Fruit fly (Drosophila melanogaster) whole organism, embryonic: Measurements from ENCODE around the gene eIF1.

Experiments
- Aef1 ChIP-seq: fragments of 200-800 bp; sonication (Bioruptor generic); IDR thresholded peaks from 3 replicates; pipeline ENCODE4 v1.3.6; 2022; ENCODE audit warnings: missing biosample characterization, missing genetic modification characterization
- Atf3 ChIP-seq: fragments of 200-800 bp; sonication (Bioruptor generic); optimal IDR thresholded peaks from 3 replicates; lab custom pipeline; 2016; ENCODE audit warnings: missing biosample characterization, missing genetic modification characterization
- Bgb ChIP-seq: fragments of 200-800 bp; sonication (Bioruptor generic); IDR thresholded peaks from 2 replicates; pipeline ENCODE4 v1.3.6; 2022; ENCODE audit warnings: missing biosample characterization, missing genetic modification characterization; ENCODE audit not compliant: partially characterized antibody
- C15 ChIP-seq: fragments of 200-800 bp; sonication (Bioruptor generic); IDR thresholded peaks from 3 replicates; pipeline ENCODE4 v1.3.6; 2022; ENCODE audit warnings: missing biosample characterization, missing genetic modification characterization
- CG10274 ChIP-seq: fragments of 200-800 bp; sonication (Bioruptor generic); optimal IDR thresholded peaks from 3 replicates; lab custom pipeline; 2017; ENCODE audit warnings: missing biosample characterization, mild to moderate bottlenecking, missing genetic modification characterization
- CG11456 ChIP-seq: fragments of 200-800 bp; sonication (Bioruptor generic); IDR thresholded peaks from 3 replicates; pipeline ENCODE4 v1.3.6; 2022; ENCODE audit warnings: missing biosample characterization, missing genetic modification characterization
- CG11560 ChIP-seq: fragments of 200-800 bp; sonication (Bioruptor generic); IDR thresholded peaks from 3 replicates; pipeline ENCODE4 v1.3.6; 2022; ENCODE audit warnings: missing biosample characterization, missing genetic modification characterization
- CG12071 ChIP-seq: fragments of 200-800 bp; sonication (Bioruptor generic); optimal IDR thresholded peaks from 3 replicates; lab custom pipeline; 2018; ENCODE audit warnings: missing biosample characterization, mild to moderate bottlenecking, missing genetic modification characterization
- CG12155 ChIP-seq: fragments of 200-800 bp; sonication (Bioruptor generic); optimal IDR thresholded peaks from 3 replicates; lab custom pipeline; 2016; ENCODE audit warnings: missing biosample characterization, missing genetic modification characterization
- CG12219 ChIP-seq: fragments of 200-800 bp; sonication (Bioruptor generic); optimal IDR thresholded peaks from 3 replicates; lab custom pipeline; 2018; ENCODE audit warnings: missing biosample characterization, mild to moderate bottlenecking, missing genetic modification characterization
- CG12299 ChIP-seq: fragments of 200-800 bp; sonication (Bioruptor generic); optimal IDR thresholded peaks from 2 replicates; lab custom pipeline; 2018; ENCODE audit warnings: missing biosample characterization, mild to moderate bottlenecking, missing genetic modification characterization
- CG15073 ChIP-seq: fragments of 200-800 bp; sonication (Bioruptor generic); optimal IDR thresholded peaks from 2 replicates; lab custom pipeline; 2016; ENCODE audit warnings: missing biosample characterization, missing genetic modification characterization
- CG15269 ChIP-seq: fragments of 200-800 bp; sonication (Bioruptor generic); optimal IDR thresholded peaks from 2 replicates; lab custom pipeline; 2018; ENCODE audit warnings: missing biosample characterization, mild to moderate bottlenecking, missing genetic modification characterization, moderate library complexity
- CG18599 ChIP-seq: fragments of 200-800 bp; sonication (Bioruptor generic); optimal IDR thresholded peaks from 3 replicates; lab custom pipeline; 2017; ENCODE audit warnings: missing biosample characterization, missing genetic modification characterization, mild to moderate bottlenecking, moderate library complexity, missing genetic modification reagents
- CG18764 ChIP-seq: fragments of 200-800 bp; sonication (Bioruptor generic); optimal IDR thresholded peaks from 3 replicates; lab custom pipeline; 2016; ENCODE audit warnings: missing biosample characterization, missing genetic modification characterization
- CG2889 ChIP-seq: fragments of 200-800 bp; sonication (Bioruptor generic); IDR thresholded peaks from 3 replicates; pipeline ENCODE4 v1.3.6; 2022; ENCODE audit warnings: missing biosample characterization, missing genetic modification characterization
- CG30020 ChIP-seq: fragments of 200-800 bp; optimal IDR thresholded peaks from 2 replicates; lab custom pipeline; 2019; ENCODE audit warnings: missing biosample characterization, mild to moderate bottlenecking, missing genetic modification characterization, moderate library complexity
- CG30403 ChIP-seq: fragments of 200-800 bp; sonication (Bioruptor generic); optimal IDR thresholded peaks from 3 replicates; lab custom pipeline; 2016; ENCODE audit warnings: missing biosample characterization, missing genetic modification characterization
- CG30431 ChIP-seq: fragments of 200-800 bp; sonication (Bioruptor generic); optimal IDR thresholded peaks from 2 replicates; lab custom pipeline; 2017; ENCODE audit warnings: missing biosample characterization, missing genetic modification characterization
- CG31441 ChIP-seq: fragments of 200-800 bp; sonication (Bioruptor generic); IDR thresholded peaks from 2 replicates; pipeline ENCODE4 v1.3.6; 2022; ENCODE audit warnings: missing biosample characterization, missing genetic modification characterization
- CG32772 ChIP-seq: fragments of 200-800 bp; sonication (Bioruptor generic); IDR thresholded peaks from 2 replicates; pipeline ENCODE4 v1.3.6; 2022; ENCODE audit warnings: missing biosample characterization, missing genetic modification characterization
- CG6654 ChIP-seq: fragments of 200-800 bp; sonication (Bioruptor generic); optimal IDR thresholded peaks from 2 replicates; lab custom pipeline; 2017; ENCODE audit warnings: missing biosample characterization, mild to moderate bottlenecking, missing genetic modification characterization
- CG7271 ChIP-seq: fragments of 200-800 bp; sonication (Bioruptor generic); optimal IDR thresholded peaks from 2 replicates; lab custom pipeline; 2018; ENCODE audit warnings: missing biosample characterization, mild to moderate bottlenecking, missing genetic modification characterization, moderate library complexity
- CG7786 ChIP-seq: fragments of 200-800 bp; sonication (Bioruptor generic); optimal IDR thresholded peaks from 2 replicates; lab custom pipeline; 2016; ENCODE audit warnings: missing biosample characterization, missing genetic modification characterization
- CG8388 ChIP-seq: fragments of 200-800 bp; sonication (Bioruptor generic); optimal IDR thresholded peaks from 2 replicates; lab custom pipeline; 2019; ENCODE audit warnings: missing biosample characterization, mild to moderate bottlenecking, missing genetic modification characterization, moderate library complexity
- CG8944 ChIP-seq: fragments of 200-800 bp; sonication (Bioruptor generic); optimal IDR thresholded peaks from 3 replicates; lab custom pipeline; 2016; ENCODE audit warnings: missing biosample characterization, missing genetic modification characterization
- Camta ChIP-seq: fragments of 200-800 bp; sonication (Bioruptor generic); optimal IDR thresholded peaks from 2 replicates; lab custom pipeline; 2016; ENCODE audit warnings: missing biosample characterization, missing genetic modification characterization
- Deaf1 ChIP-seq: fragments of 200-800 bp; optimal IDR thresholded peaks from 3 replicates; lab custom pipeline; 2019; ENCODE audit warnings: missing biosample characterization, mild to moderate bottlenecking, missing genetic modification characterization, moderate library complexity
- HLH54F ChIP-seq: fragments of 200-800 bp; sonication (Bioruptor generic); optimal IDR thresholded peaks from 3 replicates; lab custom pipeline; 2016; ENCODE audit warnings: missing biosample characterization, missing genetic modification characterization
- Hey ChIP-seq: fragments of 200-800 bp; sonication (Bioruptor generic); optimal IDR thresholded peaks from 3 replicates; lab custom pipeline; 2018; ENCODE audit warnings: missing biosample characterization, mild to moderate bottlenecking, missing genetic modification characterization
- Hmr ChIP-seq: fragments of 200-800 bp; sonication (Bioruptor generic); optimal IDR thresholded peaks from 3 replicates; lab custom pipeline; 2017; ENCODE audit warnings: mild to moderate bottlenecking, missing biosample characterization, missing genetic modification reagents, missing genetic modification characterization
- Hr51 ChIP-seq, 2 experiments: fragments of 200-800 bp; sonication (Bioruptor generic); optimal IDR thresholded peaks; 2 replicates in 1 of 2; 3 replicates in 1 of 2; lab custom pipeline; 2016 to 2018; ENCODE audit warnings: missing biosample characterization in 2 of 2, missing genetic modification characterization in 2 of 2, mild to moderate bottlenecking in 1 of 2, moderate library complexity in 1 of 2
- NK7.1 ChIP-seq: fragments of 200-800 bp; sonication (Bioruptor generic); optimal IDR thresholded peaks from 3 replicates; lab custom pipeline; 2016; ENCODE audit warnings: missing biosample characterization, missing genetic modification characterization
- NfI ChIP-seq: fragments of 200-800 bp; sonication (Bioruptor generic); optimal IDR thresholded peaks from 3 replicates; lab custom pipeline; 2018; ENCODE audit warnings: missing biosample characterization, mild to moderate bottlenecking, missing genetic modification characterization, moderate library complexity
- ab ChIP-seq: fragments of 200-800 bp; sonication (Bioruptor generic); optimal IDR thresholded peaks from 2 replicates; lab custom pipeline; 2016; ENCODE audit warnings: missing biosample characterization, missing genetic modification characterization
- aop ChIP-seq: fragments of 200-800 bp; sonication (Bioruptor generic); IDR thresholded peaks from 2 replicates; pipeline ENCODE4 v1.3.6; 2022; ENCODE audit warnings: missing biosample characterization, missing genetic modification characterization
- br ChIP-seq: fragments of >200 bp; optimal IDR thresholded peaks from 2 replicates; lab custom pipeline; 2017
- chn ChIP-seq: fragments of 200-800 bp; sonication (Bioruptor generic); optimal IDR thresholded peaks from 2 replicates; lab custom pipeline; 2016; ENCODE audit warnings: missing biosample characterization, missing genetic modification characterization
- dimm ChIP-seq: fragments of 200-800 bp; sonication (Bioruptor generic); IDR thresholded peaks from 2 replicates; pipeline ENCODE4 v1.3.6; 2022; ENCODE audit warnings: missing biosample characterization, missing genetic modification characterization
- dmrt11E ChIP-seq: fragments of 200-800 bp; sonication (Bioruptor generic); optimal IDR thresholded peaks from 3 replicates; lab custom pipeline; 2018; ENCODE audit warnings: missing biosample characterization, mild to moderate bottlenecking, missing genetic modification characterization, moderate library complexity
- eve ChIP-seq, 2 experiments: fragments of >200 bp; optimal IDR thresholded peaks; 2 replicates each; lab custom pipeline; 2017; ENCODE audit warnings: missing biosample characterization in 2 of 2, missing genetic modification characterization in 2 of 2
- her ChIP-seq: fragments of 200-800 bp; sonication (Bioruptor generic); optimal IDR thresholded peaks from 2 replicates; lab custom pipeline; 2016; ENCODE audit warnings: missing biosample characterization, missing genetic modification characterization
- odd ChIP-seq: fragments of 200-800 bp; sonication (Bioruptor generic); optimal IDR thresholded peaks from 2 replicates; lab custom pipeline; 2017; ENCODE audit warnings: missing biosample characterization, mild to moderate bottlenecking, missing genetic modification characterization
- otp ChIP-seq: fragments of 200-800 bp; sonication (Bioruptor generic); IDR thresholded peaks from 3 replicates; pipeline ENCODE4, ENCODE4 v1.3.6; 2022; ENCODE audit warnings: missing biosample characterization, missing genetic modification characterization
- psq ChIP-seq: fragments of 200-800 bp; sonication (Bioruptor generic); optimal IDR thresholded peaks from 2 replicates; lab custom pipeline; 2017; ENCODE audit warnings: missing biosample characterization, missing genetic modification characterization
- pzg ChIP-seq: fragments of 200-800 bp; sonication (Bioruptor generic); optimal IDR thresholded peaks from 3 replicates; lab custom pipeline; 2018; ENCODE audit warnings: missing biosample characterization, mild to moderate bottlenecking, missing genetic modification characterization, moderate library complexity
- sisA ChIP-seq: fragments of 200-800 bp; sonication (Bioruptor generic); IDR thresholded peaks from 2 replicates; pipeline ENCODE4 v1.3.6; 2022; ENCODE audit warnings: missing biosample characterization, missing genetic modification characterization
- slou ChIP-seq: fragments of 200-800 bp; sonication (Bioruptor generic); optimal IDR thresholded peaks from 3 replicates; lab custom pipeline; 2016; ENCODE audit warnings: missing biosample characterization, missing genetic modification characterization
- slp2 ChIP-seq: fragments of 200-800 bp; sonication (Bioruptor generic); optimal IDR thresholded peaks from 2 replicates; lab custom pipeline; 2016; ENCODE audit warnings: missing biosample characterization, missing genetic modification characterization
- twi ChIP-seq: fragments of 200-800 bp; optimal IDR thresholded peaks from 2 replicates; lab custom pipeline; 2019; ENCODE audit warnings: missing biosample characterization, mild to moderate bottlenecking, missing genetic modification characterization, moderate library complexity
- tx ChIP-seq: fragments of 200-800 bp; sonication (Bioruptor generic); optimal IDR thresholded peaks from 2 replicates; lab custom pipeline; 2016; ENCODE audit warnings: missing biosample characterization, missing genetic modification characterization
- wdn ChIP-seq: fragments of 200-800 bp; sonication (Bioruptor generic); IDR thresholded peaks from 2 replicates; pipeline ENCODE4 v1.3.6; 2022; ENCODE audit warnings: missing biosample characterization, missing genetic modification characterization

The eIF1 gene

DNA sequence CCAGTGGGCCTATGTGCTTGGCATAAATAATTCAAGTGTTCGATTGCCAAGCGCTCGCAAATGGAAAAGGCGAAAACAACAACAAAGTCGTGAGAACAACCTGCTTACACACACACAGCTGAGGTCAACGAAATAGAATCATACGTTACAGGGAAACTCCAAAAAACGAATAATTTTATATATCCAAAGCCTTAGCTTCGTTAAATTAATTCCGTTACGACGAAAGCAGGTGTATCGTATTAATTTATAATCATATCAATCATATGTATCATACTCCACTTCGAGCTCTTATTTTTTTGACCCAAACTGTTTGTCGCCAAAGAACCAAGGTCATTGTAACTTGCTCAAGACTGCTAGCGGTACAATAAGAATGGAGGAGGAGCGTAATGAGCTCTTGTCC is 43.7 kb upstream of the eIF1 start (continued):
- TF ChIP-seq aop (GFP tag; lab: Robert Waterston, UW), result no peak
- TF ChIP-seq NK7.1 (GFP tag; lab: Kevin White, UChicago), result peak; percentile 78
- TF ChIP-seq CG15269 (tag; lab: Kevin White, UChicago), result peak; percentile 91
- peak; percentile 84 for TF ChIP-seq CG8388 (GFP tag; lab: Kevin White, UChicago)
- TF ChIP-seq CG30431 (GFP tag; lab: Kevin White, UChicago), result peak; percentile 76
- peak; percentile 43; the same call in 1 of the 2 replicates for TF ChIP-seq dimm (GFP tag; lab: Robert Waterston, UW)
- peak; percentile 89 for TF ChIP-seq Hmr (GFP tag; lab: Kevin White, UChicago)
- TF ChIP-seq slp2 (GFP tag; lab: Kevin White, UChicago), result peak; percentile 70
- TF ChIP-seq CG30020 (tag; lab: Kevin White, UChicago), result no peak
- peak; percentile 86 for TF ChIP-seq CG30403 (GFP tag; lab: Kevin White, UChicago)
- peak; percentile 46 for TF ChIP-seq ab (GFP tag; lab: Kevin White, UChicago)
- peak; percentile 22 for TF ChIP-seq CG8944
- TF ChIP-seq CG18764 (GFP tag; lab: Kevin White, UChicago), result peak; percentile 76
- peak; percentile 81 for TF ChIP-seq NfI (GFP tag; lab: Kevin White, UChicago)
- peak; percentile 75 for TF ChIP-seq wdn (GFP tag; lab: Robert Waterston, UW)
- TF ChIP-seq slou, result peak; percentile 32
- no peak for TF ChIP-seq Deaf1
- no peak for TF ChIP-seq br (lab: Kevin White, UChicago)
- peak; percentile 81; the same call in 2 of the 3 replicates for TF ChIP-seq C15
- TF ChIP-seq eve (GFP tag; optimal IDR thresholded peaks at IDR 0.05; lab: Kevin White, UChicago), result no peak
- TF ChIP-seq CG11560 (tag; lab: Robert Waterston, UW), result peak; percentile 70; the same call in 2 of the 3 replicates
- TF ChIP-seq CG2889 (GFP tag; lab: Robert Waterston, UW), result peak; percentile 48; the same call in 1 of the 3 replicates
- no peak for TF ChIP-seq CG31441 (GFP tag; lab: Robert Waterston, UW)
- peak; percentile 67 to 87 for TF ChIP-seq Hr51 (GFP tag; optimal IDR thresholded peaks at IDR 0.05; lab: Kevin White, UChicago)
- peak; percentile 77 for TF ChIP-seq HLH54F (GFP tag; lab: Kevin White, UChicago)
- no peak for TF ChIP-seq CG12071 (GFP tag; lab: Kevin White, UChicago)
- peak; percentile 55 for TF ChIP-seq CG7271 (tag; lab: Kevin White, UChicago)
- no peak for TF ChIP-seq Hey (tag; lab: Kevin White, UChicago)
- peak; percentile 60 for TF ChIP-seq CG10274 (GFP tag; lab: Kevin White, UChicago)
- TF ChIP-seq odd (GFP tag; lab: Kevin White, UChicago), result no peak
- TF ChIP-seq CG12219 (GFP tag; lab: Kevin White, UChicago), result peak; percentile 86
- TF ChIP-seq dmrt11E (tag; lab: Kevin White, UChicago), result peak; percentile 85
- TF ChIP-seq Camta (GFP tag; lab: Kevin White, UChicago), result peak; percentile 82
- TF ChIP-seq CG15073 (GFP tag; lab: Kevin White, UChicago), result peak; percentile 40
- no peak for TF ChIP-seq Bgb
- peak; percentile 79 for TF ChIP-seq chn
- peak; percentile 91 for TF ChIP-seq CG18599 (GFP tag; lab: Kevin White, UChicago)
- peak; percentile 87 for TF ChIP-seq CG32772
- TF ChIP-seq Atf3, result peak; percentile 31
- peak; percentile 64 for TF ChIP-seq CG6654
- TF ChIP-seq tx (GFP tag; lab: Kevin White, UChicago), result peak; percentile 35
- peak; percentile 92 for TF ChIP-seq CG11456 (GFP tag; lab: Robert Waterston, UW)
- peak; percentile 84 for TF ChIP-seq Aef1 (GFP tag; lab: Robert Waterston, UW)
- TF ChIP-seq CG7786 (GFP tag; lab: Kevin White, UChicago), result peak; percentile 60
- peak; percentile 76 for TF ChIP-seq her
- TF ChIP-seq sisA (GFP tag; lab: Robert Waterston, UW), result peak; percentile 84
- peak; percentile 59; the same call in 2 of the 3 replicates for TF ChIP-seq otp (GFP tag; lab: Robert Waterston, UW)
- no peak for TF ChIP-seq twi (tag; lab: Kevin White, UChicago)
- TF ChIP-seq CG12299 (tag; lab: Kevin White, UChicago), result peak; percentile 66
- TF ChIP-seq CG12155 (GFP tag; lab: Kevin White, UChicago), result peak; percentile 76
- TF ChIP-seq pzg (GFP tag; lab: Kevin White, UChicago), result peak; percentile 1
- peak; percentile 43 for TF ChIP-seq psq (GFP tag; lab: Kevin White, UChicago)
